Worm (Caenorhabditis elegans) whole organism, midembryonic: ENCODE measurements around the gene T10G3.2.

ENCODE experiments used
- T22C8.4 ChIP-seq: fragments of 200-800 bp; sonication (Bioruptor generic); IDR thresholded peaks from 2 replicates; pipeline ENCODE4 v1.3.6; 2022; ENCODE audit warnings: missing genetic modification characterization, missing compliant biosample characterization
- cog-1 ChIP-seq: sonication (generic microtip); optimal IDR thresholded peaks from 2 replicates; lab custom pipeline; 2016; ENCODE audit warnings: missing genetic modification characterization, missing compliant biosample characterization
- flt-1 ChIP-seq: fragments of 200-800 bp; sonication (Bioruptor generic); IDR thresholded peaks from 2 replicates; pipeline ENCODE4 v1.3.6; 2022; ENCODE audit warnings: missing genetic modification characterization, missing compliant biosample characterization
- klf-2 ChIP-seq: fragments of 200-800 bp; sonication (Bioruptor generic); conservative IDR thresholded peaks from 2 replicates; pipeline ENCODE4 v1.3.6; 2022; ENCODE audit warnings: missing genetic modification reagents, missing genetic modification characterization, missing compliant biosample characterization
- med-1 ChIP-seq: sonication (generic microtip); optimal IDR thresholded peaks from 2 replicates; lab custom pipeline; 2017; ENCODE audit warnings: missing genetic modification characterization, mild to moderate bottlenecking, missing compliant biosample characterization, antibody characterized with exemption, missing genetic modification reagents; ENCODE audit not compliant: insufficient read depth
- ref-1 ChIP-seq: fragments of 200-800 bp; sonication (Bioruptor generic); conservative IDR thresholded peaks from 2 replicates; pipeline ENCODE4 v1.3.6; 2022; ENCODE audit warnings: missing genetic modification reagents, missing genetic modification characterization, missing compliant biosample characterization
- tab-1 ChIP-seq: fragments of 200-800 bp; sonication (Bioruptor generic); IDR thresholded peaks from 2 replicates; pipeline ENCODE4 v1.3.6; 2022; ENCODE audit warnings: missing genetic modification characterization, missing compliant biosample characterization
- ztf-23 ChIP-seq: fragments of 200-800 bp; sonication (Bioruptor generic); IDR thresholded peaks from 2 replicates; pipeline ENCODE4 v1.3.6; 2022; ENCODE audit warnings: missing genetic modification reagents, missing genetic modification characterization, missing compliant biosample characterization
- ztf-29 ChIP-seq: fragments of 200-800 bp; sonication (Bioruptor generic); IDR thresholded peaks from 2 replicates; pipeline ENCODE4 v1.3.6; 2022; ENCODE audit warnings: missing genetic modification reagents, missing genetic modification characterization, missing compliant biosample characterization

Gene T10G3.2

ce11 chrV:13489830-13490229 is 10.2 kb upstream of the T10G3.2 start, which contains the start of gene T10G3.3:
TSS of gene T10G3.3 (minus strand) at chrV:13490199.
- TF ChIP-seq klf-2 = no peak
- TF ChIP-seq ztf-23 (GFP tag; lab: Robert Waterston, UW) = no peak
- TF ChIP-seq ref-1 (GFP tag; lab: Robert Waterston, UW) = no peak
- no peak for TF ChIP-seq ztf-29 (GFP tag; lab: Robert Waterston, UW)
- TF ChIP-seq tab-1 (GFP tag; lab: Robert Waterston, UW) = no peak
- TF ChIP-seq flt-1 (GFP tag; lab: Robert Waterston, UW) = no peak
- TF ChIP-seq T22C8.4 (GFP tag; lab: Robert Waterston, UW) = no peak
- TF ChIP-seq cog-1 (tag; lab: Kevin White, UChicago) = no peak
- no peak for TF ChIP-seq med-1 (GFP tag; lab: Kevin White, UChicago)

ce11 chrV:13488297-13488803 is 8.7 kb upstream of the T10G3.2 start:
- TF ChIP-seq cog-1 (tag; lab: Kevin White, UChicago) (no peak), tab-1 (GFP tag; lab: Robert Waterston, UW) (no peak), flt-1 (GFP tag; lab: Robert Waterston, UW) (no peak), ztf-23 (GFP tag; lab: Robert Waterston, UW) (no peak), ref-1 (GFP tag; lab: Robert Waterston, UW) (no peak), T22C8.4 (GFP tag; lab: Robert Waterston, UW) (no peak), ztf-29 (GFP tag; lab: Robert Waterston, UW) (no peak), med-1 (GFP tag; lab: Kevin White, UChicago) (no peak), klf-2 (no peak)

DNA sequence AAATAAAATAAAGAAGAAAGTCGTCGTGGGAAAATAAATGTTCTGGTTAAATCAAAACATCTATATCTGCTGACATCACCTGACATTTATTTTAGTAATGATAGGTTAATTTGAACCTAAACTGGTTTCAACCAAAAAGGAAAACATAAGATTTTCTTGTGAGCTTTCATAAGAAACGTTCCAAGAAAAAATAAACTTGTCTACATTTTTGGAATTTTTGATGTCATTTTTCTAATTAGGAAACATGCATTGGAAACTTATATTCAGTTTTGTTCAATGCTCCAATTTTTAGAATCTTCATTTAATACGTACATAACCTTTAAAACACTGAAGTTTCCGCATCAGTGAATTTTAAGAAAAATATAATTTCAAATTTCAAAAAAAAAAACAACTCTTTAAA is 6.1 kb upstream of the T10G3.2 start:
- TF ChIP-seq T22C8.4 (GFP tag; lab: Robert Waterston, UW) (no peak), ref-1 (GFP tag; lab: Robert Waterston, UW) (no peak), flt-1 (GFP tag; lab: Robert Waterston, UW) (no peak), klf-2 (no peak), ztf-23 (GFP tag; lab: Robert Waterston, UW) (no peak), ztf-29 (GFP tag; lab: Robert Waterston, UW) (no peak), med-1 (GFP tag; lab: Kevin White, UChicago) (no peak), tab-1 (GFP tag; lab: Robert Waterston, UW) (no peak), cog-1 (tag; lab: Kevin White, UChicago) (no peak)

ce11 chrV:13484339-13484738 is 4.7 kb upstream of the T10G3.2 start, which contains the start of gene T10G3.4:
TSS of gene T10G3.4 (minus strand) at chrV:13484439.
- TF ChIP-seq cog-1 (tag; lab: Kevin White, UChicago) = no peak
- TF ChIP-seq ref-1 (GFP tag; lab: Robert Waterston, UW) = no peak
- no peak for TF ChIP-seq flt-1 (GFP tag; lab: Robert Waterston, UW)
- no peak for TF ChIP-seq med-1 (GFP tag; lab: Kevin White, UChicago)
- no peak for TF ChIP-seq ztf-23 (GFP tag; lab: Robert Waterston, UW)
- no peak for TF ChIP-seq T22C8.4 (GFP tag; lab: Robert Waterston, UW)
- no peak for TF ChIP-seq tab-1 (GFP tag; lab: Robert Waterston, UW)
- no peak for TF ChIP-seq ztf-29 (GFP tag; lab: Robert Waterston, UW)
- no peak for TF ChIP-seq klf-2

ce11 chrV:13476350-13476749 is 3.3 kb downstream of the T10G3.2 start, which contains the start of gene T10G3.8:
TSS of gene T10G3.8 (minus strand) at chrV:13476450.
- TF ChIP-seq med-1 (GFP tag; lab: Kevin White, UChicago) (no peak), ztf-29 (GFP tag; lab: Robert Waterston, UW) (no peak), tab-1 (GFP tag; lab: Robert Waterston, UW) (no peak), T22C8.4 (GFP tag; lab: Robert Waterston, UW) (no peak), cog-1 (tag; lab: Kevin White, UChicago) (no peak), ref-1 (GFP tag; lab: Robert Waterston, UW) (no peak), klf-2 (no peak), ztf-23 (GFP tag; lab: Robert Waterston, UW) (no peak), flt-1 (GFP tag; lab: Robert Waterston, UW) (no peak)

DNA sequence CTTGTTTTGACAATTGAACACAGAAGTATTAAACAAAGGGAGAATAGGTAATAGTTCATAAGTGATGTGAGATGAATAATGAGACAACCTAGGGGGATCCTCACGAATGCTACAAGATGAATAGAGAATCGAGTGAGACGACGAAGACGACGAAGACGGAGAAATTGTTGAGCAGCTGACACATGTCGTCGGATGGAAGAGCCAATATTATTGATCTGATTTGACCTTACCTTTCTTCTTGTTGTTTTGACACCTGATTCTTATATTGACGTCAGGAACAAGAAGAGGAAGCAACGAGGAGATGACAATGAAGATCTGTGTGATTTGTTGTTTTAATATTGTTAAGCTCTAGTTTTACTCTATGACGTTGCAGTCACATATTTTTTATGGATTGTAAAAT is 6.2 kb downstream of the T10G3.2 start, which contains the start of gene T10G3.1:
Gene T10G3.1 (minus strand): TSS at position 213 of the 400 bp plus-strand sequence.
- TF ChIP-seq med-1 (GFP tag; lab: Kevin White, UChicago) = no peak
- no peak for TF ChIP-seq ref-1 (GFP tag; lab: Robert Waterston, UW)
- TF ChIP-seq flt-1 (GFP tag; lab: Robert Waterston, UW) = no peak
- no peak for TF ChIP-seq klf-2
- no peak for TF ChIP-seq cog-1 (tag; lab: Kevin White, UChicago)
- TF ChIP-seq T22C8.4 (GFP tag; lab: Robert Waterston, UW) = no peak
- TF ChIP-seq ztf-29 (GFP tag; lab: Robert Waterston, UW) = no peak
- no peak for TF ChIP-seq tab-1 (GFP tag; lab: Robert Waterston, UW)
- no peak for TF ChIP-seq ztf-23 (GFP tag; lab: Robert Waterston, UW)

DNA sequence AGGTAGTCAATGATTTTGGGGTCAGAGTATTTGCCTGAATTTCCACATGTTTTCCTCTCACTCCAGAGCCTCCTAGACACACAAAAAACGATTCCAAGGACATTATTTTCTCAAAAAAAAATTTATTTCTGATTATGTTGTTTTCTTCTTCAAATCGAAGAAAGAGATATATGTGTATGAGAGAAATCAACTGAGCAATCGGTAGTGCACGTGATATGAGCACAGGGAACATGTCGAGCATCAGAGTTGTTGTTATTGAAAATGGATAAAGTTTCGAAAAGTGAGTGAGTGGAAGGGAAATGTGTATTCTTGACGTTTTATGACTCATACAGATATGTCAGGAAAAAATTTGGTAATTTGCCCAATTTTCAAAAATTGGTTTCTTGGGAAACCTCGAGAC is 7.6 kb downstream of the T10G3.2 start:
- no peak for TF ChIP-seq klf-2
- no peak for TF ChIP-seq cog-1 (tag; lab: Kevin White, UChicago)
- TF ChIP-seq T22C8.4 (GFP tag; lab: Robert Waterston, UW) = no peak
- no peak for TF ChIP-seq ztf-23 (GFP tag; lab: Robert Waterston, UW)
- TF ChIP-seq flt-1 (GFP tag; lab: Robert Waterston, UW) = no peak
- TF ChIP-seq ref-1 (GFP tag; lab: Robert Waterston, UW) = no peak
- no peak for TF ChIP-seq med-1 (GFP tag; lab: Kevin White, UChicago)
- TF ChIP-seq ztf-29 (GFP tag; lab: Robert Waterston, UW) = no peak

- TF ChIP-seq cog-1 (tag; lab: Kevin White, UChicago) (peak; percentile 31), ztf-23 (GFP tag; lab: Robert Waterston, UW) (peak; percentile 76; the same call in 1 of the 2 replicates), flt-1 (GFP tag; lab: Robert Waterston, UW) (peak; percentile 65; the same call in 1 of the 2 replicates), T22C8.4 (GFP tag; lab: Robert Waterston, UW) (no peak), med-1 (GFP tag; lab: Kevin White, UChicago) (no peak), tab-1 (GFP tag; lab: Robert Waterston, UW) (no peak)
These were observed 11.4 kb downstream of the T10G3.2 start, which contains the start of the genes F25H9.6 and F25H9.7 for ce11 chrV:13468190-13468765. TSS of gene F25H9.6 (minus strand) at chrV:13468361. TSS of gene F25H9.7 (plus strand) at chrV:13468376.
